Worm (Caenorhabditis elegans) whole organism, L2 larva: Measurements from ENCODE around the gene rsp-4.
A peak's percentile ranks its signal among the peaks of the same experiment; 100 is the strongest.

Experiments used
- C34F6.9 ChIP-seq: fragments of 150-350 bp; optimal IDR thresholded peaks from 2 replicates; lab custom pipeline; 2014; ENCODE audit warnings: missing biosample characterization, missing genetic modification characterization
- F13H6.1 ChIP-seq: sonication (generic microtip); optimal IDR thresholded peaks from 2 replicates; lab custom pipeline; 2016; ENCODE audit warnings: missing genetic modification characterization, missing compliant biosample characterization
- R02D3.7 ChIP-seq: fragments of 150-350 bp; optimal IDR thresholded peaks from 2 replicates; lab custom pipeline; 2014; ENCODE audit warnings: missing biosample characterization, missing genetic modification characterization
- Y55F3AM.14 ChIP-seq: fragments of 200-800 bp; sonication (Bioruptor generic); optimal IDR thresholded peaks from 2 replicates; lab custom pipeline; 2018; ENCODE audit warnings: mild to moderate bottlenecking, missing genetic modification characterization, missing compliant biosample characterization
- ZK546.5 ChIP-seq: sonication (generic microtip); optimal IDR thresholded peaks from 2 replicates; lab custom pipeline; 2017; ENCODE audit warnings: missing biosample characterization, missing genetic modification characterization
- alr-1 ChIP-seq: fragments of 150-350 bp; optimal IDR thresholded peaks from 2 replicates; lab custom pipeline; 2014; ENCODE audit warnings: missing biosample characterization, missing genetic modification characterization
- aly-2 ChIP-seq: fragments of 150-350 bp; optimal IDR thresholded peaks from 2 replicates; lab custom pipeline; 2014; ENCODE audit warnings: missing biosample characterization, missing genetic modification characterization
- ama-1 ChIP-seq: fragments of 150-350 bp; optimal IDR thresholded peaks from 2 replicates; lab custom pipeline; 2018; ENCODE audit warnings: inconsistent platforms
- blmp-1 ChIP-seq: sonication (generic microtip); optimal IDR thresholded peaks from 2 replicates; lab custom pipeline; 2017; ENCODE audit warnings: missing genetic modification characterization, mild to moderate bottlenecking, missing compliant biosample characterization, antibody characterized with exemption, moderate library complexity; ENCODE audit not compliant: insufficient read depth
- ceh-16 ChIP-seq: fragments of 150-350 bp; optimal IDR thresholded peaks from 2 replicates; lab custom pipeline; 2014; ENCODE audit warnings: missing biosample characterization, missing genetic modification characterization
- ceh-82 ChIP-seq: fragments of 150-350 bp; optimal IDR thresholded peaks from 2 replicates; lab custom pipeline; 2014; ENCODE audit warnings: missing biosample characterization, missing genetic modification characterization
- crh-2 ChIP-seq: sonication (generic microtip); optimal IDR thresholded peaks from 2 replicates; lab custom pipeline; 2017; ENCODE audit warnings: missing biosample characterization, missing genetic modification characterization
- dmd-4 ChIP-seq: sonication (generic microtip); optimal IDR thresholded peaks from 2 replicates; lab custom pipeline; 2017; ENCODE audit warnings: missing biosample characterization, missing genetic modification characterization
- egl-27 ChIP-seq: sonication (generic microtip); optimal IDR thresholded peaks from 3 replicates; lab custom pipeline; 2017; ENCODE audit warnings: missing biosample characterization, missing genetic modification reagents, missing genetic modification characterization
- elt-1 ChIP-seq: fragments of 150-350 bp; optimal IDR thresholded peaks from 2 replicates; lab custom pipeline; 2014; ENCODE audit warnings: missing biosample characterization, missing genetic modification characterization
- elt-3 ChIP-seq: sonication (generic microtip); optimal IDR thresholded peaks from 2 replicates; lab custom pipeline; 2017; ENCODE audit warnings: missing biosample characterization, missing genetic modification characterization
- fos-1 ChIP-seq: fragments of 150-350 bp; optimal IDR thresholded peaks from 2 replicates; lab custom pipeline; 2014; ENCODE audit warnings: missing biosample characterization, missing genetic modification characterization
- gmeb-1 ChIP-seq: fragments of 150-350 bp; optimal IDR thresholded peaks from 2 replicates; lab custom pipeline; 2014; ENCODE audit warnings: missing biosample characterization, missing genetic modification characterization
- lin-11 ChIP-seq: fragments of 150-350 bp; sonication (generic microtip); optimal IDR thresholded peaks from 2 replicates; lab custom pipeline; 2014; ENCODE audit warnings: missing biosample characterization, missing genetic modification characterization, inconsistent platforms, mixed read lengths
- lin-13 ChIP-seq: fragments of 150-350 bp; optimal IDR thresholded peaks from 2 replicates; lab custom pipeline; 2014; ENCODE audit warnings: missing biosample characterization, missing genetic modification reagents, missing genetic modification characterization
- lin-39 ChIP-seq: fragments of 150-350 bp; optimal IDR thresholded peaks from 2 replicates; lab custom pipeline; 2014; ENCODE audit warnings: missing biosample characterization, missing genetic modification reagents, missing genetic modification characterization
- lsy-2 ChIP-seq, 2 experiments: fragments of 150-350 bp in 1 of 2; sonication (generic microtip) in 1 of 2; optimal IDR thresholded peaks; 2 replicates each; lab custom pipeline; 2014 to 2017; ENCODE audit warnings: missing biosample characterization in 2 of 2, missing genetic modification characterization in 2 of 2
- mab-5 ChIP-seq: fragments of 150-350 bp; optimal IDR thresholded peaks from 2 replicates; lab custom pipeline; 2014; ENCODE audit warnings: missing biosample characterization, missing genetic modification characterization
- mbf-1 ChIP-seq: sonication (generic microtip); optimal IDR thresholded peaks from 2 replicates; lab custom pipeline; 2017; ENCODE audit warnings: missing biosample characterization, missing genetic modification characterization
- mdl-1 ChIP-seq, 2 experiments: fragments of 150-350 bp in 1 of 2; sonication (generic microtip) in 1 of 2; optimal IDR thresholded peaks; 2 replicates each; lab custom pipeline; 2017; ENCODE audit warnings: missing biosample characterization in 2 of 2, missing genetic modification characterization in 2 of 2
- nhr-10 ChIP-seq: sonication (generic microtip); optimal IDR thresholded peaks from 2 replicates; lab custom pipeline; 2017; ENCODE audit warnings: missing biosample characterization, missing genetic modification characterization
- nhr-11 ChIP-seq: fragments of 150-350 bp; optimal IDR thresholded peaks from 2 replicates; lab custom pipeline; 2014; ENCODE audit warnings: missing biosample characterization, missing genetic modification characterization
- nhr-12 ChIP-seq: fragments of 150-350 bp; optimal IDR thresholded peaks from 2 replicates; lab custom pipeline; 2014; ENCODE audit warnings: missing biosample characterization, missing genetic modification characterization
- nhr-129 ChIP-seq: fragments of 150-350 bp; optimal IDR thresholded peaks from 2 replicates; lab custom pipeline; 2014; ENCODE audit warnings: missing biosample characterization, missing genetic modification characterization
- nhr-21 ChIP-seq: fragments of 150-350 bp; optimal IDR thresholded peaks from 2 replicates; lab custom pipeline; 2014; ENCODE audit warnings: missing biosample characterization, missing genetic modification characterization
- nhr-23 ChIP-seq: fragments of 150-350 bp; optimal IDR thresholded peaks from 2 replicates; lab custom pipeline; 2014; ENCODE audit warnings: missing biosample characterization, missing genetic modification reagents, missing genetic modification characterization
- nhr-237 ChIP-seq: fragments of 150-350 bp; optimal IDR thresholded peaks from 2 replicates; lab custom pipeline; 2014; ENCODE audit warnings: missing biosample characterization, missing genetic modification characterization
- nhr-25 ChIP-seq: fragments of 150-350 bp; sonication (generic microtip); optimal IDR thresholded peaks from 3 replicates; lab custom pipeline; 2014; ENCODE audit warnings: missing biosample characterization, missing genetic modification characterization
- nhr-6 ChIP-seq: fragments of 150-350 bp; optimal IDR thresholded peaks from 2 replicates; lab custom pipeline; 2014; ENCODE audit warnings: missing biosample characterization, missing genetic modification characterization
- nhr-77 ChIP-seq: fragments of 150-350 bp; optimal IDR thresholded peaks from 2 replicates; lab custom pipeline; 2014; ENCODE audit warnings: missing biosample characterization, missing genetic modification characterization
- peb-1 ChIP-seq: fragments of 150-350 bp; optimal IDR thresholded peaks from 2 replicates; lab custom pipeline; 2014; ENCODE audit warnings: missing biosample characterization, missing genetic modification characterization
- sem-4 ChIP-seq: fragments of 150-350 bp; optimal IDR thresholded peaks from 2 replicates; lab custom pipeline; 2014; ENCODE audit warnings: missing biosample characterization, missing genetic modification reagents, missing genetic modification characterization
- skn-1 ChIP-seq: sonication (generic microtip); optimal IDR thresholded peaks from 2 replicates; lab custom pipeline; 2017; ENCODE audit warnings: missing biosample characterization, missing genetic modification characterization
- sma-3 ChIP-seq: sonication (generic microtip); optimal IDR thresholded peaks from 2 replicates; lab custom pipeline; 2016; ENCODE audit warnings: missing genetic modification reagents, missing genetic modification characterization, missing compliant biosample characterization
- sma-9 ChIP-seq, 2 experiments: fragments of 150-350 bp in 1 of 2; sonication (generic microtip) in 1 of 2; optimal IDR thresholded peaks; 2 replicates each; lab custom pipeline; 2014 to 2016; ENCODE audit warnings: missing genetic modification characterization in 2 of 2, mild to moderate bottlenecking in 1 of 2, missing biosample characterization in 1 of 2, missing compliant biosample characterization in 1 of 2, missing genetic modification reagents in 1 of 2, moderate library complexity in 1 of 2
- snpc-4 ChIP-seq: fragments of 150-350 bp; optimal IDR thresholded peaks from 2 replicates; lab custom pipeline; 2014; ENCODE audit warnings: missing biosample characterization, missing genetic modification characterization
- unc-39 ChIP-seq: fragments of 150-350 bp; optimal IDR thresholded peaks from 2 replicates; lab custom pipeline; 2014; ENCODE audit warnings: missing biosample characterization, missing genetic modification characterization
- unc-55 ChIP-seq: fragments of 150-350 bp; sonication (generic microtip); optimal IDR thresholded peaks from 3 replicates; lab custom pipeline; 2014; ENCODE audit warnings: missing biosample characterization, missing genetic modification reagents, missing genetic modification characterization
- unc-62 ChIP-seq: fragments of 150-350 bp; optimal IDR thresholded peaks from 2 replicates; lab custom pipeline; 2014; ENCODE audit warnings: missing biosample characterization, missing genetic modification reagents, missing genetic modification characterization
- zag-1 ChIP-seq: fragments of 150-350 bp; optimal IDR thresholded peaks from 2 replicates; lab custom pipeline; 2014; ENCODE audit warnings: missing biosample characterization, missing genetic modification characterization
- ztf-1 ChIP-seq: fragments of 200-800 bp; sonication (Bioruptor generic); conservative IDR thresholded peaks from 2 replicates; pipeline ENCODE4 v1.3.6; 2022; ENCODE audit warnings: missing genetic modification characterization, missing compliant biosample characterization
- ztf-11 ChIP-seq: sonication (generic microtip); optimal IDR thresholded peaks from 2 replicates; lab custom pipeline; 2017; ENCODE audit warnings: missing biosample characterization, missing genetic modification characterization
- ztf-4 ChIP-seq: fragments of 150-350 bp; optimal IDR thresholded peaks from 2 replicates; lab custom pipeline; 2014; ENCODE audit warnings: missing biosample characterization, missing genetic modification characterization

rsp-4 gene

DNA sequence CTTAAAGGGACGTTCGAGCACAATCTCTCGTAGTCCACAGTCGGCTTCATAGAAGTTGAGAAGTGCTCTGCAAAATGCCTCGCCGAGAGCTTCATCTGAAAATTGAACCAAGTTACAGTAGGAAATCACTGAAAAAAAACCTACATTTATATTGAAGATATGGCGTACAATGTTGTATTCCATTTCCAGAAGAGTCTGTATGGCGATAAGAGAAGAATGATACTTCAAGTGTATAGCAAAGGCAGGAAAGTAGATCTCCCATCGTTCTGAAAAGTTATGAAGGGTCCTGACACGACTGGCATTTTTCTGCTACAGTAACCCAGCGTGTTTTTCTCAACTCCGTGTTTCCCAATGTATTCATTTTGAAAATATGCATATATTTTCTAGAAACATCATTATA is 4.4 kb downstream of the rsp-4 start:
- TF ChIP-seq nhr-129 (no peak), nhr-12 (tag; lab: Kevin White, UChicago) (no peak), lsy-2 (tag; optimal IDR thresholded peaks at IDR 0.05; lab: Kevin White, UChicago) (no peak), F13H6.1 (tag; lab: Kevin White, UChicago) (no peak), nhr-77 (tag; lab: Kevin White, UChicago) (no peak), mbf-1 (tag; lab: Kevin White, UChicago) (no peak), nhr-23 (tag; lab: Kevin White, UChicago) (no peak), R02D3.7 (tag; lab: Kevin White, UChicago) (no peak), nhr-11 (no peak)
- TF ChIP-seq, all 48 proteins: peak for 0

DNA sequence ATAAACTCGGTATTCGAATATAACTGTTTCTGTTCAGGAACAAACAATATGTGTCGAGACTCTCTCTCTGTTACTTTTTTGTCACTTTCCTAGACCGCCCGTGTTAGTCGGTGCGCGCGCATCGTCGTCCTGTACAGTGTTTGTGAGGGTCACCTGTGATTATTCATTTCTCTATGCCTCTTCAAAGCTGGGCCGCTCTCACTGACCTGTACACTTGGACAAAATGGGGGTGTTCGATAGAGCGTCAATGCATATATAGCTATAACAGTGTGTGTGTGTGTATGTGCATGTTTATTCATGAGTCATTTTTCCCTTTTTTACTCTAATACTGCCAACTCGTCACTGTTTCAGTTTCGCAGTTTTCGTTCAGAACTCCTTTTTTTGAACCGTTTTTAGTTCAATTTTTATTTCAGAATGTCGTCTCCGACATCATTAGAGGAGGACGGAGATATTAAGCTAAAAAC is 9.0 kb downstream of the rsp-4 start, which contains the start of gene pkc-3:
TSS of gene pkc-3 (plus strand) at position 414 of the 464 bp plus-strand sequence.
- TF ChIP-seq blmp-1 (tag; lab: Kevin White, UChicago) (peak; percentile 50), unc-55 (GFP tag; lab: Kevin White, UChicago) (peak; percentile 21), nhr-6 (tag; lab: Kevin White, UChicago) (no peak), aly-2 (tag; lab: Kevin White, UChicago) (no peak), ceh-16 (tag; lab: Kevin White, UChicago) (no peak), mab-5 (tag; lab: Kevin White, UChicago) (no peak), skn-1 (no peak), fos-1 (peak; percentile 98), nhr-23 (tag; lab: Kevin White, UChicago) (no peak), ZK546.5 (tag; lab: Kevin White, UChicago) (no peak), lin-39 (no peak), lin-13 (GFP tag; lab: Kevin White, UChicago) (peak; percentile 51), lsy-2 (tag; optimal IDR thresholded peaks at IDR 0.05; lab: Kevin White, UChicago) (peak in 1 of 2 experiments; percentile 65), nhr-129 (peak; percentile 78), elt-1 (tag; lab: Kevin White, UChicago) (no peak), zag-1 (no peak), crh-2 (peak; percentile 71), ceh-82 (no peak), snpc-4 (tag; lab: Kevin White, UChicago) (no peak), unc-62 (GFP tag; lab: Kevin White, UChicago) (no peak), ztf-11 (tag; lab: Kevin White, UChicago) (no peak), mbf-1 (tag; lab: Kevin White, UChicago) (no peak), ztf-4 (peak; percentile 56), nhr-11 (no peak), Y55F3AM.14 (GFP tag; lab: Kevin White, UChicago) (no peak), alr-1 (tag; lab: Kevin White, UChicago) (no peak), R02D3.7 (tag; lab: Kevin White, UChicago) (no peak), sma-3 (GFP tag; lab: Kevin White, UChicago) (peak; percentile 85), nhr-237 (no peak), egl-27 (no peak), nhr-21 (tag; lab: Kevin White, UChicago) (peak; percentile 78), C34F6.9 (peak; percentile 17), elt-3 (tag; lab: Kevin White, UChicago) (no peak), mdl-1 (tag; optimal IDR thresholded peaks at IDR 0.05; lab: Kevin White, UChicago) (no peak), lin-11 (tag; lab: Kevin White, UChicago) (no peak), nhr-77 (tag; lab: Kevin White, UChicago) (no peak), gmeb-1 (tag; lab: Kevin White, UChicago) (peak; percentile 60), nhr-25 (tag; lab: Kevin White, UChicago) (peak; percentile 86), unc-39 (tag; lab: Kevin White, UChicago) (no peak), nhr-10 (tag; lab: Kevin White, UChicago) (no peak), ztf-1 (GFP tag; lab: Robert Waterston, UW) (no peak), F13H6.1 (tag; lab: Kevin White, UChicago) (peak; percentile 62), ama-1 (lab: Kevin White, UChicago) (peak; percentile 48), sma-9 (GFP tag; optimal IDR thresholded peaks at IDR 0.05; lab: Kevin White, UChicago) (peak; percentile 61), sma-9 (tag; optimal IDR thresholded peaks at IDR 0.05; lab: Kevin White, UChicago) (no peak), nhr-12 (tag; lab: Kevin White, UChicago) (no peak), sem-4 (tag; lab: Kevin White, UChicago) (peak; percentile 5), peb-1 (no peak), dmd-4 (tag; lab: Kevin White, UChicago) (no peak)
